Worm (Caenorhabditis elegans) whole organism, L2 larva: ENCODE results near the gene mdt-28.
A peak's percentile ranks its signal among the peaks of the same experiment; 100 is the strongest.
"Not testable (repeated sequence)": the region's sequence is repeated elsewhere in the genome, so short reads cannot be mapped to it uniquely, and the experiment has no call there.

Experiments used
- C34F6.9 ChIP-seq: fragments of 150-350 bp; optimal IDR thresholded peaks from 2 replicates; lab custom pipeline; 2014; ENCODE audit warnings: missing biosample characterization, missing genetic modification characterization
- F13H6.1 ChIP-seq: sonication (generic microtip); optimal IDR thresholded peaks from 2 replicates; lab custom pipeline; 2016; ENCODE audit warnings: missing genetic modification characterization, missing compliant biosample characterization
- R02D3.7 ChIP-seq: fragments of 150-350 bp; optimal IDR thresholded peaks from 2 replicates; lab custom pipeline; 2014; ENCODE audit warnings: missing biosample characterization, missing genetic modification characterization
- Y55F3AM.14 ChIP-seq: fragments of 200-800 bp; sonication (Bioruptor generic); optimal IDR thresholded peaks from 2 replicates; lab custom pipeline; 2018; ENCODE audit warnings: mild to moderate bottlenecking, missing genetic modification characterization, missing compliant biosample characterization
- ZK546.5 ChIP-seq: sonication (generic microtip); optimal IDR thresholded peaks from 2 replicates; lab custom pipeline; 2017; ENCODE audit warnings: missing biosample characterization, missing genetic modification characterization
- alr-1 ChIP-seq: fragments of 150-350 bp; optimal IDR thresholded peaks from 2 replicates; lab custom pipeline; 2014; ENCODE audit warnings: missing biosample characterization, missing genetic modification characterization
- ama-1 ChIP-seq: fragments of 150-350 bp; optimal IDR thresholded peaks from 2 replicates; lab custom pipeline; 2018; ENCODE audit warnings: inconsistent platforms
- ceh-16 ChIP-seq: fragments of 150-350 bp; optimal IDR thresholded peaks from 2 replicates; lab custom pipeline; 2014; ENCODE audit warnings: missing biosample characterization, missing genetic modification characterization
- ceh-82 ChIP-seq: fragments of 150-350 bp; optimal IDR thresholded peaks from 2 replicates; lab custom pipeline; 2014; ENCODE audit warnings: missing biosample characterization, missing genetic modification characterization
- crh-2 ChIP-seq: sonication (generic microtip); optimal IDR thresholded peaks from 2 replicates; lab custom pipeline; 2017; ENCODE audit warnings: missing biosample characterization, missing genetic modification characterization
- dmd-4 ChIP-seq: sonication (generic microtip); optimal IDR thresholded peaks from 2 replicates; lab custom pipeline; 2017; ENCODE audit warnings: missing biosample characterization, missing genetic modification characterization
- elt-3 ChIP-seq: sonication (generic microtip); optimal IDR thresholded peaks from 2 replicates; lab custom pipeline; 2017; ENCODE audit warnings: missing biosample characterization, missing genetic modification characterization
- fos-1 ChIP-seq: fragments of 150-350 bp; optimal IDR thresholded peaks from 2 replicates; lab custom pipeline; 2014; ENCODE audit warnings: missing biosample characterization, missing genetic modification characterization
- gmeb-1 ChIP-seq: fragments of 150-350 bp; optimal IDR thresholded peaks from 2 replicates; lab custom pipeline; 2014; ENCODE audit warnings: missing biosample characterization, missing genetic modification characterization
- lin-13 ChIP-seq: fragments of 150-350 bp; optimal IDR thresholded peaks from 2 replicates; lab custom pipeline; 2014; ENCODE audit warnings: missing biosample characterization, missing genetic modification reagents, missing genetic modification characterization
- lin-39 ChIP-seq: fragments of 150-350 bp; optimal IDR thresholded peaks from 2 replicates; lab custom pipeline; 2014; ENCODE audit warnings: missing biosample characterization, missing genetic modification reagents, missing genetic modification characterization
- lsy-2 ChIP-seq, 2 experiments: fragments of 150-350 bp in 1 of 2; sonication (generic microtip) in 1 of 2; optimal IDR thresholded peaks; 2 replicates each; lab custom pipeline; 2014 to 2017; ENCODE audit warnings: missing biosample characterization in 2 of 2, missing genetic modification characterization in 2 of 2
- mab-5 ChIP-seq: fragments of 150-350 bp; optimal IDR thresholded peaks from 2 replicates; lab custom pipeline; 2014; ENCODE audit warnings: missing biosample characterization, missing genetic modification characterization
- mdl-1 ChIP-seq, 2 experiments: fragments of 150-350 bp in 1 of 2; sonication (generic microtip) in 1 of 2; optimal IDR thresholded peaks; 2 replicates each; lab custom pipeline; 2017; ENCODE audit warnings: missing biosample characterization in 2 of 2, missing genetic modification characterization in 2 of 2
- nhr-10 ChIP-seq: sonication (generic microtip); optimal IDR thresholded peaks from 2 replicates; lab custom pipeline; 2017; ENCODE audit warnings: missing biosample characterization, missing genetic modification characterization
- nhr-12 ChIP-seq: fragments of 150-350 bp; optimal IDR thresholded peaks from 2 replicates; lab custom pipeline; 2014; ENCODE audit warnings: missing biosample characterization, missing genetic modification characterization
- nhr-129 ChIP-seq: fragments of 150-350 bp; optimal IDR thresholded peaks from 2 replicates; lab custom pipeline; 2014; ENCODE audit warnings: missing biosample characterization, missing genetic modification characterization
- nhr-21 ChIP-seq: fragments of 150-350 bp; optimal IDR thresholded peaks from 2 replicates; lab custom pipeline; 2014; ENCODE audit warnings: missing biosample characterization, missing genetic modification characterization
- nhr-23 ChIP-seq: fragments of 150-350 bp; optimal IDR thresholded peaks from 2 replicates; lab custom pipeline; 2014; ENCODE audit warnings: missing biosample characterization, missing genetic modification reagents, missing genetic modification characterization
- nhr-25 ChIP-seq: fragments of 150-350 bp; sonication (generic microtip); optimal IDR thresholded peaks from 3 replicates; lab custom pipeline; 2014; ENCODE audit warnings: missing biosample characterization, missing genetic modification characterization
- nhr-6 ChIP-seq: fragments of 150-350 bp; optimal IDR thresholded peaks from 2 replicates; lab custom pipeline; 2014; ENCODE audit warnings: missing biosample characterization, missing genetic modification characterization
- peb-1 ChIP-seq: fragments of 150-350 bp; optimal IDR thresholded peaks from 2 replicates; lab custom pipeline; 2014; ENCODE audit warnings: missing biosample characterization, missing genetic modification characterization
- sem-4 ChIP-seq: fragments of 150-350 bp; optimal IDR thresholded peaks from 2 replicates; lab custom pipeline; 2014; ENCODE audit warnings: missing biosample characterization, missing genetic modification reagents, missing genetic modification characterization
- sma-3 ChIP-seq: sonication (generic microtip); optimal IDR thresholded peaks from 2 replicates; lab custom pipeline; 2016; ENCODE audit warnings: missing genetic modification reagents, missing genetic modification characterization, missing compliant biosample characterization
- sma-9 ChIP-seq, 2 experiments: fragments of 150-350 bp in 1 of 2; sonication (generic microtip) in 1 of 2; optimal IDR thresholded peaks; 2 replicates each; lab custom pipeline; 2014 to 2016; ENCODE audit warnings: missing genetic modification characterization in 2 of 2, mild to moderate bottlenecking in 1 of 2, missing biosample characterization in 1 of 2, missing compliant biosample characterization in 1 of 2, missing genetic modification reagents in 1 of 2, moderate library complexity in 1 of 2
- snpc-4 ChIP-seq: fragments of 150-350 bp; optimal IDR thresholded peaks from 2 replicates; lab custom pipeline; 2014; ENCODE audit warnings: missing biosample characterization, missing genetic modification characterization
- unc-39 ChIP-seq: fragments of 150-350 bp; optimal IDR thresholded peaks from 2 replicates; lab custom pipeline; 2014; ENCODE audit warnings: missing biosample characterization, missing genetic modification characterization
- unc-55 ChIP-seq: fragments of 150-350 bp; sonication (generic microtip); optimal IDR thresholded peaks from 3 replicates; lab custom pipeline; 2014; ENCODE audit warnings: missing biosample characterization, missing genetic modification reagents, missing genetic modification characterization
- unc-62 ChIP-seq: fragments of 150-350 bp; optimal IDR thresholded peaks from 2 replicates; lab custom pipeline; 2014; ENCODE audit warnings: missing biosample characterization, missing genetic modification reagents, missing genetic modification characterization
- zag-1 ChIP-seq: fragments of 150-350 bp; optimal IDR thresholded peaks from 2 replicates; lab custom pipeline; 2014; ENCODE audit warnings: missing biosample characterization, missing genetic modification characterization
- ztf-11 ChIP-seq: sonication (generic microtip); optimal IDR thresholded peaks from 2 replicates; lab custom pipeline; 2017; ENCODE audit warnings: missing biosample characterization, missing genetic modification characterization
- ztf-4 ChIP-seq: fragments of 150-350 bp; optimal IDR thresholded peaks from 2 replicates; lab custom pipeline; 2014; ENCODE audit warnings: missing biosample characterization, missing genetic modification characterization

Gene mdt-28

DNA sequence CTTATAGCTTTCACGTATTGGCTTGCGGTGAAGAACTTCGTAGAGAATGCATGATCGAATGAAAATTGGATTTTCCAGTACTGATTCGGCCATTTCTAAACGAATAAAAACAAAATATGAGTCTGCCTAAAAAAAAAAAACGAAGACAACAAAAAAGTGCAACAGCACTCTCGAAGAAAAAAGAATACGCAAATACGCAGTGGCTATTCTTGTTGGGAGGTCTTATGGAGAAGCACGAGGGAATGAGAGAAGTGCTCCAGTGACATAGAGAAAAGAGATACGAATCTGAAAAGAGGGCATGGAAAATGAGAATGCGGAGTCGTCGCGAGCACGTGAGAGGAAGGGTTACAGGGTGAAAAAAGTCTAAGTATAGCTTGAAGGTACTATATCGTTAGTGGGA, 27.0 kb upstream of the mdt-28 start, which contains the start of gene fbxa-152:
Gene fbxa-152 (minus strand): TSS at position 101 of the 400 bp plus-strand sequence.
- TF ChIP-seq elt-3 (tag; lab: Kevin White, UChicago) (no peak), ama-1 (lab: Kevin White, UChicago) (no peak), nhr-10 (tag; lab: Kevin White, UChicago) (no peak), peb-1 (tag; lab: Kevin White, UChicago) (no peak), nhr-129 (no peak), ceh-16 (no peak), dmd-4 (tag; lab: Kevin White, UChicago) (no peak), sem-4 (no peak), nhr-6 (tag; lab: Kevin White, UChicago) (no peak), lsy-2 (tag; optimal IDR thresholded peaks at IDR 0.05; lab: Kevin White, UChicago) (no peak), ceh-82 (tag; lab: Kevin White, UChicago) (no peak), ZK546.5 (tag; lab: Kevin White, UChicago) (no peak), mab-5 (tag; lab: Kevin White, UChicago) (no peak), mdl-1 (tag; optimal IDR thresholded peaks at IDR 0.05; lab: Kevin White, UChicago) (no peak), Y55F3AM.14 (no peak), nhr-12 (tag; lab: Kevin White, UChicago) (no peak)

DNA sequence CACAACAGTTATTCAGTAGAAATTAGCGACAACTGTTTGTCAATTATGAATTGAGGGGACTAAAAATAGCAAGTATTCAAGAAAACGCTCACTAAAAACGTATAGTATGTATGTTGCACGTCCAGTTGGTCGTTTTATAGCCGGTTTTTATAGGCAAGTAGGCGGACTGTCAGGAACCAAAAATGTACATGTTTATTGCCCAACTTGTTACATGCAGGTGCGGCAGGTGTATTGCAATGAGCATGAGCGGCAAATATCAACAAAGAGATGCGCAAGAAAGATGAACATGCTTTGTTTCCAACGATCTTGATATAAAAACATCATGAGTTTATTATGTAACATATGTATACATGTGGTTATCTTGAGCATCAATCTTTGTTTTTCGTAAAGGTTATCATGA, 24.6 kb upstream of the mdt-28 start, which contains the start of gene B0391.14:
Gene B0391.14 (minus strand): TSS at position 101 of the 400 bp plus-strand sequence.
- not testable (repeated sequence) for TF ChIP-seq zag-1 (tag; lab: Kevin White, UChicago); R02D3.7 (tag; lab: Kevin White, UChicago); sma-9 (GFP tag; optimal IDR thresholded peaks at IDR 0.05; lab: Kevin White, UChicago); sma-9 (tag; optimal IDR thresholded peaks at IDR 0.05; lab: Kevin White, UChicago)

DNA sequence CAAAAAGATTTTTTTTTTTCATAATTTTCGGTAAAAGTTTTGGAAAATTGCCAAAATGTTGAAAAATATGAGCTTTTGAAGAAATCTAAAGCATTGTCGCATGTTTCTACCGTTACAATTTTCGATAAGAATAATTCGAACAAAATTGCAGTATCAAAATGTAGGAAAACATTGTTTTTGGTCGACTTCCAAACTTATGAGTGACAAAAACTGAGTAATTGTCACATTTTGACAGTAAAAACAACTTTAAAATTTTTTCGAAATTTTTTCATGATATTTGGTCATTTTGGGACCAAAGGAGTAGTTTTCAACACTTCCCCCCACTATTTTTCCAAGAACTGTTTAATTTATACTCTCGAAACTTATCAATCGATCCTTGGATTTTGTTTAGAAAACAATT, 19.4 kb upstream of the mdt-28 start, which contains the start of gene fbxa-139:
Gene fbxa-139 (minus strand): TSS at position 101 of the 400 bp plus-strand sequence.
- no peak for TF ChIP-seq alr-1 (tag; lab: Kevin White, UChicago)
- TF ChIP-seq lin-39 = no peak
- TF ChIP-seq ama-1 (lab: Kevin White, UChicago) = no peak
- no peak for TF ChIP-seq snpc-4 (tag; lab: Kevin White, UChicago)
- TF ChIP-seq crh-2 (tag; lab: Kevin White, UChicago) = no peak
- TF ChIP-seq lsy-2 (tag; optimal IDR thresholded peaks at IDR 0.05; lab: Kevin White, UChicago) = no peak
- TF ChIP-seq unc-39 = no peak
- no peak for TF ChIP-seq sma-3 (GFP tag; lab: Kevin White, UChicago)
- TF ChIP-seq unc-62 = no peak
- no peak for TF ChIP-seq F13H6.1 (tag; lab: Kevin White, UChicago)
- no peak for TF ChIP-seq Y55F3AM.14
- TF ChIP-seq, all 48 proteins: peak for 0

DNA sequence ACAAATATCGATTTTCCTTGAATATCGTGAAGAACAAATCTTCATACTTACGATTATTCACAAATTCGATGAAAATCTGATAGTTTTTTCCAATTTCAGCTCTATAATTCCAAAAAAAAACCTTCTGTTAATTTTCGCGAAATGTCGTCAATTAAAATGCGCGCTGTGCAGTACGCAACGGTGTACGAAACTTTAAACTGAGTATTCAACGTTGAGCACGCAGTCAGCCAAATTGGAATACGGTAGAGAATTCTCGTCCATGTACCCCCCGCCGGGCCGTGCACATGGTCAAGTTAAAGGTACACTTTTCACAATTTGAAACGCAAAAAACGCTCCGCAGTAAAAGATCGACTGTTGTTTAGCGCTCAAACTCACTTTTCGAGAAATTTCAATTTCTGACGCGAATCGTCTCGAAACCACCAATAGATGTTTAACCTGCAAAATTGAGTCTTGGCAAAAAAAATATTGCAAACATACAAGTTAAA, 15.0 kb upstream of the mdt-28 start, which contains the start of gene F28F8.7:
Gene F28F8.7 (minus strand): TSS at position 435 of the 485 bp plus-strand sequence.
- TF ChIP-seq nhr-129 = peak; percentile 7
- TF ChIP-seq lin-13 (GFP tag; lab: Kevin White, UChicago) = peak; percentile 9
- TF ChIP-seq crh-2 (tag; lab: Kevin White, UChicago) = peak; percentile 24
- peak; percentile 25 for TF ChIP-seq F13H6.1 (tag; lab: Kevin White, UChicago)
- TF ChIP-seq lsy-2 (tag; optimal IDR thresholded peaks at IDR 0.05; lab: Kevin White, UChicago) = peak; percentile 65 to 95
- TF ChIP-seq sma-3 (GFP tag; lab: Kevin White, UChicago) = peak; percentile 49
- peak; percentile 65 for TF ChIP-seq unc-55

DNA sequence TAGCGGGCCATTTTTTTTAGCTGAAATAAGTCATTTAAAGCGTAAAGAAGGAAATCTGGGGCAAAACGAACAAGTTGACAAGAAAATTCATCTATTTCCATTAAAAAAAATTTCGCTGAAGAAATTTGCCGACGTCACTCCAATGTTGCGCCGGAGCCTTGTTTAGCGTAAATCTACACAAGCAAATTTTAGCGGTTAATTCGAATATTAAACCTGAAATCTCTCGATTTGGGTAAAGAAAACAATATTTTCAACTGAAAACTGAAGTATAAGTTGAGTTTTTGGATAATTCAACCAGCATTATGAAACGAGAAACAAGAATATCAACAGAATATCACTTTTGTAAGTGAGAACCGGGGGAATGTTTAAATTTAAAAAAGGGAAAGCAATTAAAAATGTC, 3.2 kb upstream of the mdt-28 start, which contains the start of gene F28F8.9:
Gene F28F8.9 (minus strand): TSS at position 288 of the 400 bp plus-strand sequence.
- TF ChIP-seq nhr-10 (tag; lab: Kevin White, UChicago) = no peak
- no peak for TF ChIP-seq nhr-6 (tag; lab: Kevin White, UChicago)
- TF ChIP-seq nhr-21 (tag; lab: Kevin White, UChicago) = no peak
- TF ChIP-seq mdl-1 (tag; optimal IDR thresholded peaks at IDR 0.05; lab: Kevin White, UChicago) = no peak
- TF ChIP-seq ceh-16 = no peak
- peak; percentile 55 for TF ChIP-seq C34F6.9
- TF ChIP-seq nhr-129 = peak; percentile 66
- no peak for TF ChIP-seq fos-1 (tag; lab: Kevin White, UChicago)
- peak; percentile 62 for TF ChIP-seq unc-55
- no peak for TF ChIP-seq nhr-25
- no peak for TF ChIP-seq ztf-4 (tag; lab: Kevin White, UChicago)
- TF ChIP-seq crh-2 (tag; lab: Kevin White, UChicago) = peak; percentile 32
- no peak for TF ChIP-seq unc-39
- no peak for TF ChIP-seq ztf-11 (tag; lab: Kevin White, UChicago)
- no peak for TF ChIP-seq nhr-23
- TF ChIP-seq alr-1 (tag; lab: Kevin White, UChicago) = no peak
- no peak for TF ChIP-seq elt-3 (tag; lab: Kevin White, UChicago)
- no peak for TF ChIP-seq Y55F3AM.14
- peak; percentile 39 for TF ChIP-seq sma-9 (GFP tag; optimal IDR thresholded peaks at IDR 0.05; lab: Kevin White, UChicago)
- no peak for TF ChIP-seq sma-9 (tag; optimal IDR thresholded peaks at IDR 0.05; lab: Kevin White, UChicago)
- TF ChIP-seq R02D3.7 (tag; lab: Kevin White, UChicago) = peak; percentile 87
- peak in 1 of 2 experiments; percentile 74 for TF ChIP-seq lsy-2 (tag; optimal IDR thresholded peaks at IDR 0.05; lab: Kevin White, UChicago)
- TF ChIP-seq gmeb-1 = peak; percentile 90
- TF ChIP-seq lin-13 (GFP tag; lab: Kevin White, UChicago) = peak; percentile 35
- peak; percentile 36 for TF ChIP-seq snpc-4 (tag; lab: Kevin White, UChicago)
- no peak for TF ChIP-seq unc-62
- TF ChIP-seq sma-3 (GFP tag; lab: Kevin White, UChicago) = peak; percentile 4
